Fruit fly (Drosophila melanogaster) whole organism, prepupa: Measurements from ENCODE around the gene CG32369.

Experiments used
- Blimp-1 ChIP-seq: fragments of 200-800 bp; sonication (Bioruptor generic); optimal IDR thresholded peaks from 3 replicates; lab custom pipeline; 2017; ENCODE audit warnings: missing biosample characterization, missing genetic modification characterization, mild to moderate bottlenecking, moderate library complexity, missing genetic modification reagents
- CG10631 ChIP-seq: fragments of 200-800 bp; sonication (Bioruptor generic); optimal IDR thresholded peaks from 2 replicates; lab custom pipeline; 2016; ENCODE audit warnings: missing biosample characterization, missing genetic modification characterization
- CG10669 ChIP-seq: fragments of 200-800 bp; sonication (Bioruptor generic); optimal IDR thresholded peaks from 3 replicates; lab custom pipeline; 2018; ENCODE audit warnings: missing biosample characterization, mild to moderate bottlenecking, missing genetic modification characterization, moderate library complexity
- CG15336 ChIP-seq: fragments of 200-800 bp; sonication (Bioruptor generic); IDR thresholded peaks from 2 replicates; pipeline ENCODE4 v1.3.6; 2022; ENCODE audit warnings: missing biosample characterization, missing genetic modification characterization
- CG16779 ChIP-seq: fragments of 200-800 bp; sonication (Bioruptor generic); optimal IDR thresholded peaks from 3 replicates; lab custom pipeline; 2017; ENCODE audit warnings: missing biosample characterization, mild to moderate bottlenecking, missing genetic modification characterization
- CG3032 ChIP-seq: fragments of 200-800 bp; optimal IDR thresholded peaks from 2 replicates; lab custom pipeline; 2019; ENCODE audit warnings: missing biosample characterization, mild to moderate bottlenecking, missing genetic modification characterization, moderate library complexity
- CG32006 ChIP-seq: fragments of 200-800 bp; sonication (Bioruptor generic); optimal IDR thresholded peaks from 3 replicates; lab custom pipeline; 2017; ENCODE audit warnings: missing biosample characterization, mild to moderate bottlenecking, missing genetic modification characterization
- CG34406 ChIP-seq: fragments of 200-800 bp; sonication (Bioruptor generic); optimal IDR thresholded peaks from 3 replicates; lab custom pipeline; 2016; ENCODE audit warnings: missing biosample characterization, missing genetic modification characterization
- CG3919 ChIP-seq: fragments of 200-800 bp; sonication (Bioruptor generic); optimal IDR thresholded peaks from 3 replicates; lab custom pipeline; 2016; ENCODE audit warnings: missing biosample characterization, missing genetic modification characterization
- CG6276 ChIP-seq: fragments of 200-800 bp; sonication (Bioruptor generic); optimal IDR thresholded peaks from 2 replicates; lab custom pipeline; 2017; ENCODE audit warnings: missing biosample characterization, mild to moderate bottlenecking, missing genetic modification characterization
- CG6792 ChIP-seq: fragments of 200-800 bp; sonication (Bioruptor generic); optimal IDR thresholded peaks from 3 replicates; lab custom pipeline; 2016; ENCODE audit warnings: missing biosample characterization, missing genetic modification characterization
- CG6808 ChIP-seq: fragments of 200-800 bp; sonication (Bioruptor generic); optimal IDR thresholded peaks from 3 replicates; lab custom pipeline; 2017; ENCODE audit warnings: missing biosample characterization, missing genetic modification characterization, mild to moderate bottlenecking, moderate library complexity, missing genetic modification reagents
- CG8119 ChIP-seq: fragments of 200-800 bp; sonication (Bioruptor generic); IDR thresholded peaks from 3 replicates; pipeline ENCODE4 v1.3.6; 2022; ENCODE audit warnings: missing biosample characterization, missing genetic modification characterization
- CG9139 ChIP-seq: fragments of 200-800 bp; sonication (Bioruptor generic); optimal IDR thresholded peaks from 3 replicates; lab custom pipeline; 2017; ENCODE audit warnings: missing biosample characterization, mild to moderate bottlenecking, missing genetic modification characterization
- Eip75B ChIP-seq: fragments of 200-800 bp; sonication (Bioruptor generic); optimal IDR thresholded peaks from 3 replicates; lab custom pipeline; 2016; ENCODE audit warnings: missing biosample characterization, missing genetic modification characterization
- Eip78C ChIP-seq: fragments of 200-800 bp; sonication (Bioruptor generic); peaks from one replicate; lab custom pipeline; 2016; ENCODE audit warnings: missing biosample characterization, missing genetic modification characterization
- Eip93F ChIP-seq: fragments of 200-800 bp; sonication (Bioruptor generic); optimal IDR thresholded peaks from 2 replicates; lab custom pipeline; 2016; ENCODE audit warnings: missing biosample characterization, mild to moderate bottlenecking, missing genetic modification characterization
- Ets96B ChIP-seq: fragments of 200-800 bp; optimal IDR thresholded peaks from 2 replicates; lab custom pipeline; 2019; ENCODE audit warnings: missing biosample characterization, mild to moderate bottlenecking, missing genetic modification characterization, moderate library complexity
- Gug ChIP-seq: fragments of 200-800 bp; sonication (Bioruptor generic); IDR thresholded peaks from 2 replicates; pipeline ENCODE4 v1.3.6; 2022; ENCODE audit warnings: missing biosample characterization, missing genetic modification characterization
- Hr38 ChIP-seq: sonication (Bioruptor generic); optimal IDR thresholded peaks from 2 replicates; lab custom pipeline; 2016; ENCODE audit warnings: missing biosample characterization, missing genetic modification characterization
- Hr39 ChIP-seq: fragments of 200-800 bp; sonication (Bioruptor generic); optimal IDR thresholded peaks from 2 replicates; lab custom pipeline; 2016; ENCODE audit warnings: missing biosample characterization, missing genetic modification characterization
- Hr4 ChIP-seq: fragments of 200-800 bp; sonication (Bioruptor generic); optimal IDR thresholded peaks from 3 replicates; lab custom pipeline; 2016; ENCODE audit warnings: missing biosample characterization, missing genetic modification characterization
- Lpt ChIP-seq: fragments of 200-800 bp; sonication (Bioruptor generic); optimal IDR thresholded peaks from 3 replicates; lab custom pipeline; 2016; ENCODE audit warnings: missing biosample characterization, missing genetic modification characterization
- Met ChIP-seq: fragments of 200-800 bp; sonication (Bioruptor generic); optimal IDR thresholded peaks from 3 replicates; lab custom pipeline; 2016; ENCODE audit warnings: missing biosample characterization, missing genetic modification characterization
- Smox ChIP-seq: fragments of 200-800 bp; sonication (Bioruptor generic); optimal IDR thresholded peaks from 3 replicates; lab custom pipeline; 2016; ENCODE audit warnings: missing biosample characterization, missing genetic modification characterization
- Sox102F ChIP-seq: fragments of 200-800 bp; sonication (Bioruptor generic); optimal IDR thresholded peaks from 2 replicates; lab custom pipeline; 2016; ENCODE audit warnings: missing biosample characterization, mild to moderate bottlenecking, missing genetic modification characterization
- Sox14 ChIP-seq: fragments of 200-800 bp; sonication (Bioruptor generic); optimal IDR thresholded peaks from 3 replicates; lab custom pipeline; 2016; ENCODE audit warnings: missing biosample characterization, missing genetic modification characterization
- Sox15 ChIP-seq: fragments of 200-800 bp; sonication (Bioruptor generic); optimal IDR thresholded peaks from 3 replicates; lab custom pipeline; 2016; ENCODE audit warnings: missing biosample characterization, missing genetic modification characterization
- achi ChIP-seq: fragments of 200-800 bp; sonication (Bioruptor generic); optimal IDR thresholded peaks from 3 replicates; lab custom pipeline; 2016; ENCODE audit warnings: missing biosample characterization, missing genetic modification characterization
- acj6 ChIP-seq: fragments of 200-800 bp; sonication (Bioruptor generic); optimal IDR thresholded peaks from 3 replicates; lab custom pipeline; 2016; ENCODE audit warnings: missing biosample characterization, missing genetic modification characterization
- cyc ChIP-seq: fragments of 200-800 bp; sonication (Bioruptor generic); optimal IDR thresholded peaks from 3 replicates; lab custom pipeline; 2016; ENCODE audit warnings: missing biosample characterization, missing genetic modification characterization
- dac ChIP-seq: fragments of 200-800 bp; sonication (Bioruptor generic); optimal IDR thresholded peaks from 2 replicates; lab custom pipeline; 2017; ENCODE audit warnings: missing biosample characterization, mild to moderate bottlenecking, missing genetic modification characterization
- dsx ChIP-seq: fragments of 200-800 bp; optimal IDR thresholded peaks from 3 replicates; lab custom pipeline; 2019; ENCODE audit warnings: missing biosample characterization, mild to moderate bottlenecking, missing genetic modification characterization, moderate library complexity; ENCODE audit not compliant: poor library complexity, severe bottlenecking
- eg ChIP-seq: fragments of 200-800 bp; sonication (Bioruptor generic); IDR thresholded peaks from 3 replicates; pipeline ENCODE4 v1.3.6; 2022; ENCODE audit warnings: missing biosample characterization, missing genetic modification characterization
- esn ChIP-seq: fragments of 200-800 bp; sonication (Bioruptor generic); optimal IDR thresholded peaks from 2 replicates; lab custom pipeline; 2016; ENCODE audit warnings: missing biosample characterization, mild to moderate bottlenecking, missing genetic modification characterization, moderate library complexity
- fkh ChIP-seq: fragments of 200-800 bp; sonication (Bioruptor generic); optimal IDR thresholded peaks from 3 replicates; lab custom pipeline; 2017; ENCODE audit warnings: missing biosample characterization, mild to moderate bottlenecking, missing genetic modification characterization, moderate library complexity
- net ChIP-seq: fragments of 200-800 bp; sonication (Bioruptor generic); optimal IDR thresholded peaks from 3 replicates; lab custom pipeline; 2016; ENCODE audit warnings: missing biosample characterization, missing genetic modification characterization
- pdm3 ChIP-seq: fragments of 200-800 bp; sonication (Bioruptor generic); optimal IDR thresholded peaks from 3 replicates; lab custom pipeline; 2016; ENCODE audit warnings: missing biosample characterization, missing genetic modification characterization
- salr ChIP-seq, 2 experiments: fragments of 200-800 bp; sonication (Bioruptor generic); optimal IDR thresholded peaks; 3 replicates each; lab custom pipeline; 2016 to 2018; ENCODE audit warnings: missing biosample characterization in 2 of 2, missing genetic modification characterization in 2 of 2, mild to moderate bottlenecking in 1 of 2
- spab ChIP-seq: fragments of 200-800 bp; sonication (Bioruptor generic); optimal IDR thresholded peaks from 2 replicates; lab custom pipeline; 2017; ENCODE audit warnings: missing biosample characterization, mild to moderate bottlenecking, missing genetic modification characterization, missing genetic modification reagents
- vri ChIP-seq: fragments of 200-800 bp; sonication (Bioruptor generic); optimal IDR thresholded peaks from 3 replicates; lab custom pipeline; 2016; ENCODE audit warnings: missing biosample characterization, mild to moderate bottlenecking, missing genetic modification characterization

CG32369 gene

DNA sequence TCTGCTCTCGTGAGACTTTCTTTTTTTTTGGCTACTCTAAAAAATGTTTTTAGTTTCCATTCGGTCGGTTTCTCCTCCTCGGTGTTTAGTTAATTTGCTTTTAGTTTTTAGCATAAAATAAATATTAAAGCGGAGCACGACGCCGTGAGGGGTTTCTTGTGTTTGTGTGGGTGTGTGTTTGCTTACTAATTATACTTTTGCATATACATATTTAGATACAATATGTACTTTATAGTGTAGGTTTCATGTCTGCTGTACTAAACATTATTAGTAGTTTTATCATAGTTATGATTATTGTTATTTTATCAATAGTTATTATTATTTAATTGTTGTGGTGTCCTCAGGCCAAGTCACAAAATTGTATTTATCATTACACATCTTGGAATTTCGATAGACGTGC lies 6.3 kb upstream of the CG32369 start:
- TF ChIP-seq Hr38 (no peak), Eip78C (GFP tag; lab: Kevin White, UChicago) (peak; percentile 35)
- TF ChIP-seq, all 60 proteins: peak for 1

DNA sequence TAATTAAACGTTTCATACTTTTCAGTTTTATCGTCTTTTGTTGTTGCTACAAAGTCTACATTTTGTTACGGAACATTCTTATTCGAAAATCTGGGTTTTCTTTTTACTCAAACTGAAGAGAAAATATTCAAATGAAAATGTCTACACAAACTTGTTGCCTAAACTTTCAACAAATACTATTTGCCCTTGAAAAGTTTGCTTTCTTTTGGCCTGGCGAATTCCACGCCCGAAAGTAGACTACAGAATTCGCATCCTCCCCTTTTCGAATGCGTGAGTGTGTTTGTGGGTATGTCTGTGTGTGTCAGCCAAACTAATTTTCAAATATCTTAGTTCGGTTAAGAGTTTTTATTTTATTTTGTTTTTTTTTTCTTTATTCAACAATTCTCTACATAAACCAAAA lies 3.8 kb upstream of the CG32369 start:
- TF ChIP-seq dac (GFP tag; lab: Kevin White, UChicago) (no peak), CG8119 (no peak), Gug (GFP tag; lab: Robert Waterston, UW) (no peak), CG32006 (no peak), vri (no peak)

DNA sequence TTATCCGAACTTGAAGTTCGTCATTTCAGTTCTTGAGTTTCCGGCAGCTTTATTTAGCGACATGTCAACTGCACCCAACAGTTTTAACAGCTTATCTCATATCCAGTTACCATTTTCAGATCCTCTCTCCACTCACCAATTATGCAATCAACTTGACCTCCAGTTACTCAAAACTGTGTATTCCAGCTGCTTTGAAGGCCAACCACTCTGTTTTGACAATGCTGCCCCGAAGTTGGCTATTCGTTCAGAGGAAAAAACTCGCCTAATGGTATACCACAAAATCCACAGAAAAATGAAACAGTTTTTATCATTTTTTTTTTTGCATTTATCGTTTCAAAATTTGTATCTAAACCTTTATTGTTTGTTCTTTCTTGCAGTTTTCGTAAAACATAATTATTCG lies 2.0 kb upstream of the CG32369 start:
- peak; percentile 79 for TF ChIP-seq vri
- TF ChIP-seq achi (GFP tag; lab: Kevin White, UChicago): no peak
- TF ChIP-seq Eip93F (GFP tag; lab: Kevin White, UChicago): no peak

DNA sequence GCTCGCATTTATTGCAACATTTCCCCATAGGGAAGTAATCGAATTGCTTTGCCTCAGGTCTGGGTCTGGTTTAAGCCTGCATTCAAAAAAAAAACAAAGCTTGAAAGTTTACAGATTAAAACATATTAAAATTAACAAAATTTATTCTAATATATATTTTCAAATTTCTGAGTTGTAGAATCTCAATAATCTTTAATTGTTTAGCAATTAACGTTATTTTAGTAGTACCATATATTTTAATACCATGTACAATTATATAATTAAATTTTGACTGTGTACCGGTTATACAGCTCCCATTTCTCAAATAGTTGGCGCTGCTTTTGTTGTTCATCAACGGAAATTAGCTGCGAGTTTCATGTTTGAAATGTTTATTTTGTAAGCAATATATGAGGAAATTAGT lies 1.3 kb upstream of the CG32369 start:
- peak; percentile 24 for TF ChIP-seq CG32006
- no peak for TF ChIP-seq Ets96B (tag; lab: Kevin White, UChicago)
- TF ChIP-seq Lpt (GFP tag; lab: Kevin White, UChicago): no peak
- peak; percentile 62; the same call in 2 of the 3 replicates for TF ChIP-seq CG8119
- TF ChIP-seq CG10631 (GFP tag; lab: Kevin White, UChicago): no peak
- no peak for TF ChIP-seq fkh (GFP tag; lab: Kevin White, UChicago)
- TF ChIP-seq Hr4 (GFP tag; lab: Kevin White, UChicago): peak; percentile 63
- peak; percentile 67 for TF ChIP-seq Eip78C (GFP tag; lab: Kevin White, UChicago)
- TF ChIP-seq, all 60 proteins: peak for 4

DNA sequence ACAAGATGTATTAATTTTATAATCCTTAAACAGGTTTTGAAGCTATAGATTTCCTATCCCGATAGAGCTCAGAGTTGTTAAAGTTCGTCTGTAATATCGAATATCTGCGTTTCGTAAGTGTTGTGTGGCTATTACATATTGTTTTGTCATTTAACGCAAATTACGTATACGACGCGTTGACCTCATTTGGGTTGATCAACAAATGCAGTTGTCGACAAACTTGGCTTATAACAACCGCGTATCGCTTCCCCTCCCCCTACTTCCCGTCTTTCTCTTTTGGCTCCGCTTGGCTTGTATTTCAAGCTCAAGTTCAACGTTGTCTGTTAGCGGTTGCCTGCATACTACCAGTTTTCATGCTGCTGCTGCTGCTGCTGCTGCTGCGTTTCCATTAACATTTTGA lies 801 bp upstream of the CG32369 start:
- TF ChIP-seq vri: peak; percentile 34
- no peak for TF ChIP-seq Sox102F (GFP tag; lab: Kevin White, UChicago)

DNA sequence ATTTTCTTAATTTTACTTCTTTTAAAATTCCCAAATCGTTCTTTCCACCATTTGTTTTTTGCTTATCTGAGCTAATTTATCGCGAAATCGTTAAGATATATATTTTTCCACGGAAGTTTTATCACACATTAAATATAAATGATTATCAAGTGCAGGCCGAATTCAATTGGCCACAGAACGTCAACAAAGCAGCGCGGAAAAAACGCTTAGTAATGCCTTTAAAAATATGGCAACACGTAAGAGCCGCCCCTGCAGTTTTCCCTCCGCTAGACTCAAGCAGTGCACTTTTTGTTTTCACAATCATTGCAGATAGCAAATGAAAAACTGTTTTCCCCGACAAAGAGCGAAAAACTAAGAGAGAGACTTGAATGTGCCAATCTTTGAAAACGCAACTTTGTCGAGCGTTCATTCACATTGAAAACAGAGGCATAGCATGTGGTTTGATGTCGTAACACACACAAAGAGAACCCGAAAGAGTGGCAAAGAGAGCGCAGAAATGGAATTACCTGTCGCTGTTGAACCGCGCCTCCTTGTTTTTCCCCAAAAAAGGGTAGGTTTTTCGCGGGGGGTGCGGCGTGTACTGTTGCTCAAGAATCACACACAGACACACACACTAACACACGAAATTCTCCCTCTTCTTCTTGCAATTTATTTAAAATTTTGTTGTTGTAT lies 998 bp downstream of the CG32369 start:
- no peak for TF ChIP-seq CG10669 (GFP tag; lab: Kevin White, UChicago)
- TF ChIP-seq Gug (GFP tag; lab: Robert Waterston, UW): no peak
- no peak for TF ChIP-seq Blimp-1 (GFP tag; lab: Kevin White, UChicago)
- no peak for TF ChIP-seq Hr39
- no peak for TF ChIP-seq cyc
- no peak for TF ChIP-seq dac (GFP tag; lab: Kevin White, UChicago)
- no peak for TF ChIP-seq Smox (GFP tag; lab: Kevin White, UChicago)
- no peak for TF ChIP-seq Hr38
- TF ChIP-seq CG10631 (GFP tag; lab: Kevin White, UChicago): no peak
- TF ChIP-seq Sox14: no peak
- TF ChIP-seq CG16779 (tag; lab: Kevin White, UChicago): no peak
- no peak for TF ChIP-seq CG34406 (GFP tag; lab: Kevin White, UChicago)
- peak; percentile 18; the same call in 1 of the 2 replicates for TF ChIP-seq CG15336 (GFP tag; lab: Robert Waterston, UW)
- no peak for TF ChIP-seq Sox15 (GFP tag; lab: Kevin White, UChicago)
- TF ChIP-seq CG6276 (GFP tag; lab: Kevin White, UChicago): no peak
- TF ChIP-seq pdm3 (GFP tag; lab: Kevin White, UChicago): no peak
- no peak for TF ChIP-seq CG3919 (GFP tag; lab: Kevin White, UChicago)
- no peak for TF ChIP-seq CG3032
- TF ChIP-seq Eip75B (GFP tag; lab: Kevin White, UChicago): no peak
- TF ChIP-seq eg: no peak; the same call in 2 of the 3 replicates
- TF ChIP-seq dsx: peak; percentile 81
- TF ChIP-seq CG9139 (GFP tag; lab: Kevin White, UChicago): no peak
- no peak for TF ChIP-seq Met
- no peak for TF ChIP-seq CG6792 (GFP tag; lab: Kevin White, UChicago)
- peak; percentile 13 for TF ChIP-seq net (GFP tag; lab: Kevin White, UChicago)
- no peak for TF ChIP-seq Eip93F (GFP tag; lab: Kevin White, UChicago)
- TF ChIP-seq vri: peak; percentile 81
- no peak for TF ChIP-seq spab
- no peak for TF ChIP-seq esn (GFP tag; lab: Kevin White, UChicago)
- no peak for TF ChIP-seq CG6808 (GFP tag; lab: Kevin White, UChicago)
- no peak for TF ChIP-seq salr (GFP tag; optimal IDR thresholded peaks at IDR 0.05; lab: Kevin White, UChicago)
- TF ChIP-seq acj6 (GFP tag; lab: Kevin White, UChicago): no peak
